Fruit fly (Drosophila melanogaster) whole organism, adult: ENCODE data around the gene CG4577.

ENCODE experiments used
- CG11617 ChIP-seq: fragments of 200-800 bp; sonication (Bioruptor generic); optimal IDR thresholded peaks from 2 replicates; lab custom pipeline; 2017; ENCODE audit warnings: mild to moderate bottlenecking, missing biosample characterization, missing genetic modification reagents, missing genetic modification characterization
- CG12768 ChIP-seq: fragments of 200-800 bp; sonication (Bioruptor generic); optimal IDR thresholded peaks from 2 replicates; lab custom pipeline; 2017; ENCODE audit warnings: missing biosample characterization, missing genetic modification characterization, mild to moderate bottlenecking, moderate library complexity, missing genetic modification reagents
- CG14711 ChIP-seq: fragments of 200-800 bp; sonication (Bioruptor generic); optimal IDR thresholded peaks from 2 replicates; lab custom pipeline; 2018; ENCODE audit warnings: missing biosample characterization, mild to moderate bottlenecking, missing genetic modification characterization, moderate library complexity
- CG1620 ChIP-seq: fragments of 200-800 bp; sonication (Bioruptor generic); optimal IDR thresholded peaks from 2 replicates; lab custom pipeline; 2016; ENCODE audit warnings: missing biosample characterization, missing genetic modification characterization
- CG33017 ChIP-seq: fragments of 200-800 bp; sonication (Bioruptor generic); optimal IDR thresholded peaks from 2 replicates; lab custom pipeline; 2018; ENCODE audit warnings: missing biosample characterization, mild to moderate bottlenecking, missing genetic modification characterization, moderate library complexity
- CG5204 ChIP-seq: fragments of 200-800 bp; sonication (Bioruptor generic); optimal IDR thresholded peaks from 2 replicates; lab custom pipeline; 2016; ENCODE audit warnings: missing biosample characterization, missing genetic modification characterization
- CG7045 ChIP-seq: fragments of 200-800 bp; sonication (Bioruptor generic); optimal IDR thresholded peaks from 2 replicates; lab custom pipeline; 2017; ENCODE audit warnings: missing biosample characterization, mild to moderate bottlenecking, missing genetic modification characterization
- CG7101 ChIP-seq: fragments of 200-800 bp; sonication (Bioruptor generic); optimal IDR thresholded peaks from 2 replicates; lab custom pipeline; 2018; ENCODE audit warnings: missing biosample characterization, mild to moderate bottlenecking, missing genetic modification characterization, moderate library complexity
- Clk ChIP-seq: fragments of 200-800 bp; sonication (Bioruptor generic); optimal IDR thresholded peaks from 2 replicates; lab custom pipeline; 2017; ENCODE audit warnings: missing biosample characterization, missing genetic modification characterization
- Crg-1 ChIP-seq: fragments of 200-800 bp; sonication (Bioruptor generic); optimal IDR thresholded peaks from 2 replicates; lab custom pipeline; 2016; ENCODE audit warnings: missing biosample characterization, missing genetic modification characterization
- Hr96 ChIP-seq: fragments of 200-800 bp; sonication (Bioruptor generic); optimal IDR thresholded peaks from 2 replicates; lab custom pipeline; 2016; ENCODE audit warnings: missing biosample characterization, missing genetic modification characterization
- Mnt ChIP-seq: fragments of 200-800 bp; sonication (Bioruptor generic); optimal IDR thresholded peaks from 2 replicates; lab custom pipeline; 2016; ENCODE audit warnings: missing biosample characterization, mild to moderate bottlenecking, missing genetic modification characterization
- bab1 ChIP-seq: fragments of 200-800 bp; sonication (Bioruptor generic); optimal IDR thresholded peaks from 3 replicates; lab custom pipeline; 2019; ENCODE audit warnings: missing biosample characterization, mild to moderate bottlenecking, missing genetic modification characterization, moderate library complexity
- cic ChIP-seq: fragments of 200-800 bp; sonication (Bioruptor generic); optimal IDR thresholded peaks from 2 replicates; lab custom pipeline; 2017; ENCODE audit warnings: missing biosample characterization, mild to moderate bottlenecking, missing genetic modification characterization, moderate library complexity
- cnc ChIP-seq, 2 experiments: fragments of >200 bp; optimal IDR thresholded peaks; 2 replicates each; lab custom pipeline; 2017
- kay ChIP-seq: fragments of 200-800 bp; sonication (Bioruptor generic); peaks from one replicate; lab custom pipeline; 2016; ENCODE audit warnings: missing biosample characterization, missing genetic modification characterization, borderline replicate concordance
- ovo ChIP-seq: fragments of 200-800 bp; sonication (Bioruptor generic); optimal IDR thresholded peaks from 2 replicates; lab custom pipeline; 2016; ENCODE audit warnings: missing biosample characterization, missing genetic modification characterization
- pad ChIP-seq: fragments of 200-800 bp; sonication (Bioruptor generic); optimal IDR thresholded peaks from 3 replicates; lab custom pipeline; 2017; ENCODE audit warnings: missing biosample characterization, missing genetic modification characterization, mild to moderate bottlenecking, moderate library complexity, missing genetic modification reagents
- tj ChIP-seq: fragments of 200-800 bp; sonication (Bioruptor generic); optimal IDR thresholded peaks from 3 replicates; lab custom pipeline; 2017; ENCODE audit warnings: missing biosample characterization, mild to moderate bottlenecking, missing genetic modification characterization, moderate library complexity
- toe ChIP-seq: fragments of 200-800 bp; sonication (Bioruptor generic); optimal IDR thresholded peaks from 2 replicates; lab custom pipeline; 2016; ENCODE audit warnings: missing biosample characterization, missing genetic modification characterization

Gene CG4577

dm6 chr2L:1136993-1137392 is 2.5 kb downstream of the CG4577 start:
- TF ChIP-seq CG14711 (tag; lab: Kevin White, UChicago) (no peak), CG1620 (GFP tag; lab: Kevin White, UChicago) (no peak), Hr96 (GFP tag; lab: Kevin White, UChicago) (no peak)

DNA sequence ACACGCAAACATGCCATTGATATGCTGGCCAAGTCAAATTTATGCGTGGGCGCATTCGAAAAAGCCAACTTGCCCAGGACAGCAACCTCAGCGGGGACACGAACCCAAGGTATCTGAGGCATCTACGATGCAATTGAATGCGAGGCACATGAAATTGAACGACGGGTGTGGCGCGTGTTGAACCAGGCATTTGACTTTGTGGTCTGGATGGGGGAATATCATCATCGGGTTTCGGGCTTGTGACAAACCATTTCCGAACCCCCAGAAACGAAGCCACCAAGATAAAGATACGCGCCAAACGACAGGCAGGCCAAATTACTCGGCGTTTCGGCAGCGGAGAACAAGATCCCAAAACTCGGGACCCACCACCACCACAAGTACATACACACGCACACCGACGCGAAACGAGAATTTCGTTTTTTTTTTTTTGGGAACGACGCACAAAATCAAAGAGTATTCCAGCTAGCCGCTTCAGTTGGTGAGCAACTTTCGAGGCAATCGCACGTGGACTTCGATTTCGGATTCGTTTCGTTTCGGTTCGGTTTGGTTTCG is 8.3 kb downstream of the CG4577 start, which contains the start of gene MFS3:
MFS3 (plus strand) TSS at position 472 of the 552 bp plus-strand sequence.
- TF ChIP-seq pad (GFP tag; lab: Kevin White, UChicago) = peak; percentile 39
- no peak for TF ChIP-seq cic (GFP tag; lab: Kevin White, UChicago)
- no peak for TF ChIP-seq bab1 (GFP tag; lab: Kevin White, UChicago)
- no peak for TF ChIP-seq tj
- no peak for TF ChIP-seq CG11617 (GFP tag; lab: Kevin White, UChicago)

dm6 chr2L:1143286-1143685 is 8.8 kb downstream of the CG4577 start:
- no peak for TF ChIP-seq tj
- TF ChIP-seq CG7045 (GFP tag; lab: Kevin White, UChicago) = no peak
- TF ChIP-seq CG11617 (GFP tag; lab: Kevin White, UChicago) = no peak
- TF ChIP-seq Mnt (GFP tag; lab: Kevin White, UChicago) = no peak
- TF ChIP-seq CG14711 (tag; lab: Kevin White, UChicago) = no peak
- no peak for TF ChIP-seq Hr96 (GFP tag; lab: Kevin White, UChicago)

DNA sequence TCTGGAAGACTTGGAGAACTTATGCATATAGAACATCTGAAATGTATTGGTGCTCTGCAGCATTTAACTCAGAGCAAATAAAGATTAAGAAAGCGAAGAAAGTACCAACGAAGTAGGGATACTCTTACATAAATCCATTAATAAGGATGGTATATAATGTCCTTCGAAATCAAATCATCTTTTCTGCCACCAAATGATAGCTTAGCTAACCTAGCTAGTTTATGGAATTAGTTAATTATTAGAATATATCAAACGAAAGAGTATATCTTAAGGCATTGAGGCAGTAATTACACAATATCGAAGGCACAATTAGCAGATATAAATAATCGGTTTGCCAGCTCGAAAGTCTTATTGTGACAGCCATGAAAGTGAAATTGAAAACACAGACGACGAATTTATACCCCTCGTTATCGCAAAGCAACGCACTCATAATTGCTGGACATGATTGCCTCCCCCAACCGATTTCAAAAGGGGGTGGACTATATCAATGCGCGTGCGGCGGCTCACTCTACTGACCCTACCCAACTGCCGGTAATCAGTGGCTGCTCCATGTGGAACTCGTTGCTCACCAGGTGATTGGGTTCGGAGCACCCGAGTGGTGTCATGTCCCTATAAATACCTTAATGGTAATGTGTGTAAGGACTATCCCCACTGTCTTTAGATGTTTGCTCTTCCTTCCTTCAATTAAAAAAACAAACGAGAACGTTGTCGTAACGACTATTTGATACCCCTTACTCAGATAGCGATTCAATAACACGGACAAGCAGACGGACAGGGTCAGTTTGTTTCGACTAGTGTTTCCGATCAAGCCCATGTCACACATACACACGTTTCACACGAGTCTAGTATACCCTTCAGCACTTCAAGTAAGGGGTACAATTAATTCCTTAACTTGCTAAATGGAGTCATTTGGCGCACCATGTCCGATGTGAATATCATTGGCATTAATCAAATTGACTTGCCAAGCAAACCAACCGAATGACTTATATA is 10.2 kb downstream of the CG4577 start:
- TF ChIP-seq ovo = no peak
- peak; percentile 1 for TF ChIP-seq toe (GFP tag; lab: Kevin White, UChicago)
- no peak for TF ChIP-seq CG1620 (GFP tag; lab: Kevin White, UChicago)

dm6 chr2L:1147656-1148055 is 13.2 kb downstream of the CG4577 start:
- TF ChIP-seq bab1 (GFP tag; lab: Kevin White, UChicago) (no peak), kay (no peak), pad (GFP tag; lab: Kevin White, UChicago) (no peak)

DNA sequence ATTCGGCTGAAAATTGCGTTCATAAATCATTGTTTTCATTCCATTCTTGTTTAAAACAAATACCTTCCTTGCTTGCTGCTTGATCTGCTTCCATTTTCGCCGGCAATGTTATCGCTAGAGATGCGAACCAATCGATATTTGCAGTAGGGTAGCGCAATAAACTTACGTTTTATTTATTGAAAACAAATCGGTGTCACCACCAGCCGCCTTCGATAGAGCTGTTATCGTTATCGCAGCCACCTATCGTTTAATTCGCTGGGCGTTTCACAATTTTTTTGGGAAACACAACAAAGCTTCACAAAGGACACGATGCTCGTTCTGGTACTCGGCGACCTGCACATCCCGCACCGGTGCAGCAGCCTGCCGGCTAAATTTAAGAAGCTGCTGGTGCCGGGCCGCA is 16.1 kb downstream of the CG4577 start, which contains the start of the genes Tfb4 and Vps29:
Tfb4 (minus strand) TSS at position 124 of the 400 bp plus-strand sequence.
Vps29 (plus strand) TSS at position 213 of the 400 bp plus-strand sequence.
- TF ChIP-seq CG14711 (tag; lab: Kevin White, UChicago) = peak; percentile 52
- TF ChIP-seq CG33017 (tag; lab: Kevin White, UChicago) = peak; percentile 14
- TF ChIP-seq ovo = peak; percentile 14
- peak; percentile 27 for TF ChIP-seq cic (GFP tag; lab: Kevin White, UChicago)
- TF ChIP-seq Mnt (GFP tag; lab: Kevin White, UChicago) = peak; percentile 47
- TF ChIP-seq CG1620 (GFP tag; lab: Kevin White, UChicago) = peak; percentile 40
- TF ChIP-seq bab1 (GFP tag; lab: Kevin White, UChicago) = peak; percentile 73
- TF ChIP-seq cnc (optimal IDR thresholded peaks at IDR 0.05; lab: Kevin White, UChicago) = no peak
- TF ChIP-seq CG5204 (GFP tag; lab: Kevin White, UChicago) = no peak
- peak; percentile 36 for TF ChIP-seq CG11617 (GFP tag; lab: Kevin White, UChicago)
- peak; percentile 62 for TF ChIP-seq CG7101 (tag; lab: Kevin White, UChicago)
- no peak for TF ChIP-seq toe (GFP tag; lab: Kevin White, UChicago)
- TF ChIP-seq Crg-1 (GFP tag; lab: Kevin White, UChicago) = peak; percentile 48
- peak; percentile 62 for TF ChIP-seq Hr96 (GFP tag; lab: Kevin White, UChicago)
- TF ChIP-seq tj = peak; percentile 19

DNA sequence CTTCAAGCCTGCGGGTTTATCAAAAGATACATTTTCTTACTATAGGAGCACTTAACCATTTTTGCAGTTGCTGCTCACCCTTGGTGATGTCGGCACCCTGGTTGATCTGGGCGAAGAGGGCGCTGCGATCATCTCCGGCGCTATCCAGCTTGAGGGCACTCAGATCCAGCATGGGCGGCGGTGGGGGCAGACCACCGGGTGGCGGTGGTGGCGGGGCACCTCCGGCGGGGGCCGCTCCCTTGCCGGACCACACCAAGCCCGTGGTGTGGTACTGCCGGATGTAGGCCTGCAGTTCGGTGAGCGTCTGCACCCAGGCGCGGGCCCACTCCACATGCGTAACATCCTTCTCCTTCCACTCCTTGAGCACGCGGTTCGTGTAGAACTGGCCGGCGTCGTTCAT is 18.2 kb downstream of the CG4577 start:
- no peak for TF ChIP-seq kay
- TF ChIP-seq Clk (GFP tag; lab: Kevin White, UChicago) = no peak
- TF ChIP-seq Crg-1 (GFP tag; lab: Kevin White, UChicago) = no peak
- TF ChIP-seq CG12768 (GFP tag; lab: Kevin White, UChicago) = no peak
- no peak for TF ChIP-seq bab1 (GFP tag; lab: Kevin White, UChicago)
- TF ChIP-seq CG7045 (GFP tag; lab: Kevin White, UChicago) = no peak
- no peak for TF ChIP-seq pad (GFP tag; lab: Kevin White, UChicago)
- TF ChIP-seq ovo = no peak
- no peak for TF ChIP-seq Mnt (GFP tag; lab: Kevin White, UChicago)
- TF ChIP-seq toe (GFP tag; lab: Kevin White, UChicago) = no peak
